Worm (Caenorhabditis elegans): ENCODE results near the gene cest-24.

DNA sequence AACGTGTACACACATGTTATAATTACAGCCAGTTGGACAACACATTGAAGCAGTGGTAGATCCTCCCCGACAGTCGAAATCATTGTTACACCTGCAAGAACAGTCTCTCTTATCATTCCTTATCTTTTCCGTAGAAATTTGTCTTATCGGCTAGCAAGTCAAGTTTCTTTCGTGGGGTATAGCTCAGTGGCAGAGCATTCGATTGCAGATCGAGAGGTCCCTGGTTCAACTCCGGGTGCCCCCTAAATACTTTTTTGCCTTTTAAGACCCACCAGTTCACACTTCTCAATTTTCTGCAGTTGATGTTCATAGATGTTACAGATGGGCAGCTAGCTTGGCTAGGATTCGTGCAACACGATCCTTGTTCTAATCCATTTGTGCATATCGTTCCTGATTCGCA, 18.5 kb downstream of the cest-24 start:
- TF ChIP-seq lsy-2 (tag; optimal IDR thresholded peaks at IDR 0.05) (no peak), nhr-90 (tag; optimal IDR thresholded peaks at IDR 0.05; ENCODE audit: poor library complexity) (no peak), nhr-28 (tag; optimal IDR thresholded peaks at IDR 0.05) (no peak), pqm-1 (tag; optimal IDR thresholded peaks at IDR 0.05) (no peak), tbx-2 (tag; optimal IDR thresholded peaks at IDR 0.05) (no peak), ceh-90 (tag; optimal IDR thresholded peaks at IDR 0.05) (no peak), irx-1 (tag; optimal IDR thresholded peaks at IDR 0.05) (no peak), fos-1 (tag; optimal IDR thresholded peaks at IDR 0.05) (no peak), vab-15 (tag; optimal IDR thresholded peaks at IDR 0.05) (no peak), ceh-8 (GFP tag; optimal IDR thresholded peaks at IDR 0.05) (no peak)

Measured in whole organism, L1 larva.